Worm (Caenorhabditis elegans): ENCODE measurements around the gene W01C8.5.
A peak's percentile ranks its signal among the peaks of the same experiment; 100 is the strongest.

Gene W01C8.5

ce11 chrX:5686065-5686464 is 11.0 kb downstream of the W01C8.5 start, which contains the start of gene set-20 (continued):
- TF ChIP-seq lin-39 (tag; optimal IDR thresholded peaks at IDR 0.05), result peak; percentile 80
- peak; percentile 72 for TF ChIP-seq nhr-25 (tag; optimal IDR thresholded peaks at IDR 0.05)
- TF ChIP-seq nhr-11 (tag; optimal IDR thresholded peaks at IDR 0.05), result no peak
- peak; percentile 34 for TF ChIP-seq pha-4 (tag; optimal IDR thresholded peaks at IDR 0.05)
- TF ChIP-seq fos-1 (tag; optimal IDR thresholded peaks at IDR 0.05), result peak; percentile 71
- no peak for TF ChIP-seq pqm-1 (tag; optimal IDR thresholded peaks at IDR 0.05)
- TF ChIP-seq ceh-9 (tag; optimal IDR thresholded peaks at IDR 0.05), result no peak
- TF ChIP-seq ztf-11 (tag; optimal IDR thresholded peaks at IDR 0.05), result no peak
- no peak for TF ChIP-seq daf-12 (tag; optimal IDR thresholded peaks at IDR 0.05)
- no peak for TF ChIP-seq ceh-28 (tag; optimal IDR thresholded peaks at IDR 0.05)
- no peak for TF ChIP-seq ZK546.5 (tag; optimal IDR thresholded peaks at IDR 0.05)
- TF ChIP-seq nhr-77 (tag; optimal IDR thresholded peaks at IDR 0.05), result no peak
- no peak for TF ChIP-seq unc-39 (tag; optimal IDR thresholded peaks at IDR 0.05)
- no peak for TF ChIP-seq R02D3.7 (tag; optimal IDR thresholded peaks at IDR 0.05)
- TF ChIP-seq snpc-4 (tag; optimal IDR thresholded peaks at IDR 0.05), result peak; percentile 59

ce11 chrX:5680125-5680524 is 17.0 kb downstream of the W01C8.5 start, which contains the start of gene set-19:
Gene set-19 (minus strand): TSS chrX:5680225.
- TF ChIP-seq fkh-10 (GFP tag; optimal IDR thresholded peaks at IDR 0.05) (no peak), pha-4 (tag; optimal IDR thresholded peaks at IDR 0.05) (no peak), tbx-2 (tag; optimal IDR thresholded peaks at IDR 0.05) (no peak), daf-12 (tag; optimal IDR thresholded peaks at IDR 0.05) (no peak), fkh-2 (tag; optimal IDR thresholded peaks at IDR 0.05) (no peak), egl-5 (tag; optimal IDR thresholded peaks at IDR 0.05) (no peak), lin-39 (tag; optimal IDR thresholded peaks at IDR 0.05) (no peak), nhr-28 (tag; optimal IDR thresholded peaks at IDR 0.05) (no peak)

ce11 chrX:5672615-5673014 is 24.5 kb downstream of the W01C8.5 start:
- no peak for TF ChIP-seq nhr-25 (tag; optimal IDR thresholded peaks at IDR 0.05)
- no peak for TF ChIP-seq zag-1 (tag; optimal IDR thresholded peaks at IDR 0.05)
- TF ChIP-seq lin-15B (tag; optimal IDR thresholded peaks at IDR 0.05), result no peak
- no peak for TF ChIP-seq ceh-16 (tag; optimal IDR thresholded peaks at IDR 0.05)
- TF ChIP-seq ztf-4 (tag; optimal IDR thresholded peaks at IDR 0.05), result no peak
- TF ChIP-seq pqm-1 (tag; optimal IDR thresholded peaks at IDR 0.05), result no peak

ce11 chrX:5670829-5671228 is 26.3 kb downstream of the W01C8.5 start:
- TF ChIP-seq elt-2 (tag; optimal IDR thresholded peaks at IDR 0.05) (peak; percentile 56), egl-5 (tag; optimal IDR thresholded peaks at IDR 0.05) (no peak), fkh-10 (GFP tag; optimal IDR thresholded peaks at IDR 0.05) (no peak), nhr-23 (tag; optimal IDR thresholded peaks at IDR 0.05) (no peak), pqm-1 (tag; optimal IDR thresholded peaks at IDR 0.05) (peak; percentile 37), nhr-77 (tag; optimal IDR thresholded peaks at IDR 0.05) (no peak), mdl-1 (tag; optimal IDR thresholded peaks at IDR 0.05) (no peak)

ce11 chrX:5669733-5670132 is 27.4 kb downstream of the W01C8.5 start:
- TF ChIP-seq elt-2 (tag; optimal IDR thresholded peaks at IDR 0.05), result peak; percentile 82
- no peak for TF ChIP-seq ZK546.5 (tag; optimal IDR thresholded peaks at IDR 0.05)
- TF ChIP-seq pqm-1 (tag; optimal IDR thresholded peaks at IDR 0.05), result peak; percentile 45
- no peak for TF ChIP-seq nhr-11 (tag; optimal IDR thresholded peaks at IDR 0.05)
- TF ChIP-seq ama-1 (optimal IDR thresholded peaks at IDR 0.05), result no peak
- no peak for TF ChIP-seq R02D3.7 (tag; optimal IDR thresholded peaks at IDR 0.05)
- TF ChIP-seq egl-5 (tag; optimal IDR thresholded peaks at IDR 0.05), result no peak
- no peak for TF ChIP-seq nhr-77 (tag; optimal IDR thresholded peaks at IDR 0.05)
- TF ChIP-seq tbx-2 (tag; optimal IDR thresholded peaks at IDR 0.05), result no peak
- no peak for TF ChIP-seq fkh-2 (tag; optimal IDR thresholded peaks at IDR 0.05)
- no peak for TF ChIP-seq fkh-10 (GFP tag; optimal IDR thresholded peaks at IDR 0.05)
- TF ChIP-seq fos-1 (tag; optimal IDR thresholded peaks at IDR 0.05), result no peak
- TF ChIP-seq eor-1 (tag; optimal IDR thresholded peaks at IDR 0.05), result no peak
- no peak for TF ChIP-seq daf-12 (tag; optimal IDR thresholded peaks at IDR 0.05)
- no peak for TF ChIP-seq unc-62 (GFP tag; optimal IDR thresholded peaks at IDR 0.05)
- TF ChIP-seq nhr-43 (tag; optimal IDR thresholded peaks at IDR 0.05; ENCODE audit: poor library complexity, severe bottlenecking), result no peak
- peak; percentile 41 for TF ChIP-seq pha-4 (tag; optimal IDR thresholded peaks at IDR 0.05)
- TF ChIP-seq nhr-23 (tag; optimal IDR thresholded peaks at IDR 0.05), result no peak
- TF ChIP-seq nhr-28 (tag; optimal IDR thresholded peaks at IDR 0.05), result no peak
- no peak for TF ChIP-seq nfya-1 (tag; optimal IDR thresholded peaks at IDR 0.05; ENCODE audit: insufficient read depth)
- peak; percentile 17 for TF ChIP-seq jun-1 (tag; optimal IDR thresholded peaks at IDR 0.05)
- TF ChIP-seq mml-1 (tag; optimal IDR thresholded peaks at IDR 0.05), result no peak
- TF ChIP-seq unc-39 (tag; optimal IDR thresholded peaks at IDR 0.05), result no peak
- no peak for TF ChIP-seq aly-2 (tag; optimal IDR thresholded peaks at IDR 0.05)
- no peak for TF ChIP-seq ceh-82 (tag; optimal IDR thresholded peaks at IDR 0.05)
- TF ChIP-seq hmg-11 (tag; optimal IDR thresholded peaks at IDR 0.05), result no peak
- TF ChIP-seq mdl-1 (tag; optimal IDR thresholded peaks at IDR 0.05), result no peak
- TF ChIP-seq nhr-237 (tag; optimal IDR thresholded peaks at IDR 0.05), result no peak
- TF ChIP-seq nhr-12 (tag; optimal IDR thresholded peaks at IDR 0.05), result no peak
- no peak for TF ChIP-seq ztf-11 (tag; optimal IDR thresholded peaks at IDR 0.05)
- no peak for TF ChIP-seq ztf-4 (tag; optimal IDR thresholded peaks at IDR 0.05)
- no peak for TF ChIP-seq nhr-67 (tag; optimal IDR thresholded peaks at IDR 0.05)
- no peak for TF ChIP-seq ceh-16 (tag; optimal IDR thresholded peaks at IDR 0.05)
